Fruit fly (Drosophila melanogaster) whole organism: ENCODE measurements around the gene CG14903.

Experiments used
- CG8478 ChIP-seq: fragments of >200 bp; optimal IDR thresholded peaks from 2 replicates; lab custom pipeline; 2018; ENCODE audit warnings: inconsistent platforms
- EcR ChIP-seq, 2 experiments: fragments of >200 bp; optimal IDR thresholded peaks; 2 replicates each; lab custom pipeline; 2017; ENCODE audit warnings: missing biosample characterization in 2 of 2, missing genetic modification characterization in 2 of 2, missing genetic modification reagents in 2 of 2
- pan ChIP-seq: fragments of >200 bp; optimal IDR thresholded peaks from 2 replicates; lab custom pipeline; 2017
- psq ChIP-seq: fragments of >200 bp; optimal IDR thresholded peaks from 2 replicates; lab custom pipeline; 2017

- TF ChIP-seq psq (lab: Kevin White, UChicago) (no peak), CG8478 (lab: Kevin White, UChicago) (no peak), EcR (GFP tag; optimal IDR thresholded peaks at IDR 0.05; lab: Kevin White, UChicago) (no peak), pan (lab: Kevin White, UChicago) (no peak)
Measured at dm6 chr3R:16569338-16569737, 4.2 kb downstream of the CG14903 start.
